Fruit fly (Drosophila melanogaster) whole organism, embryonic: ENCODE data around the gene Vsx1.
A peak's percentile ranks its signal among the peaks of the same experiment; 100 is the strongest.

Experiments
- Antp ChIP-seq: fragments of 200-800 bp; sonication (Bioruptor generic); optimal IDR thresholded peaks from 3 replicates; lab custom pipeline; 2016; ENCODE audit warnings: missing biosample characterization, missing genetic modification characterization
- CG10979 ChIP-seq: fragments of 200-800 bp; sonication (Bioruptor generic); optimal IDR thresholded peaks from 2 replicates; lab custom pipeline; 2018; ENCODE audit warnings: missing biosample characterization, mild to moderate bottlenecking, missing genetic modification characterization, moderate library complexity
- CG11093 ChIP-seq: fragments of 200-800 bp; sonication (Bioruptor generic); IDR thresholded peaks from 3 replicates; pipeline ENCODE4 v1.3.6; 2022; ENCODE audit warnings: missing biosample characterization, missing genetic modification characterization
- CG11247 ChIP-seq: fragments of 200-800 bp; sonication (Bioruptor generic); IDR thresholded peaks from 2 replicates; pipeline ENCODE4 v1.3.6; 2022; ENCODE audit warnings: missing biosample characterization, missing genetic modification characterization
- CG13775 ChIP-seq: fragments of 200-800 bp; sonication (Bioruptor generic); optimal IDR thresholded peaks from 3 replicates; lab custom pipeline; 2017; ENCODE audit warnings: missing biosample characterization, mild to moderate bottlenecking, missing genetic modification characterization
- CG15269 ChIP-seq: fragments of 200-800 bp; sonication (Bioruptor generic); optimal IDR thresholded peaks from 2 replicates; lab custom pipeline; 2018; ENCODE audit warnings: missing biosample characterization, mild to moderate bottlenecking, missing genetic modification characterization, moderate library complexity
- CG15601 ChIP-seq: fragments of 200-800 bp; sonication (Bioruptor generic); optimal IDR thresholded peaks from 3 replicates; lab custom pipeline; 2019; ENCODE audit warnings: missing biosample characterization, mild to moderate bottlenecking, missing genetic modification characterization, moderate library complexity
- CG1602 ChIP-seq: fragments of 200-800 bp; sonication (Bioruptor generic); optimal IDR thresholded peaks from 3 replicates; lab custom pipeline; 2016; ENCODE audit warnings: missing biosample characterization, missing genetic modification characterization
- CG17328 ChIP-seq: fragments of 200-800 bp; sonication (Bioruptor generic); IDR thresholded peaks from 2 replicates; pipeline ENCODE4 v1.3.6; 2022; ENCODE audit warnings: missing biosample characterization, missing genetic modification characterization
- CG2120 ChIP-seq: fragments of 200-800 bp; sonication (Bioruptor generic); optimal IDR thresholded peaks from 3 replicates; lab custom pipeline; 2016; ENCODE audit warnings: missing biosample characterization, missing genetic modification characterization
- CG2889 ChIP-seq: fragments of 200-800 bp; sonication (Bioruptor generic); IDR thresholded peaks from 3 replicates; pipeline ENCODE4 v1.3.6; 2022; ENCODE audit warnings: missing biosample characterization, missing genetic modification characterization
- CG31388 ChIP-seq: fragments of 200-800 bp; sonication (Bioruptor generic); optimal IDR thresholded peaks from 2 replicates; lab custom pipeline; 2016; ENCODE audit warnings: missing biosample characterization, missing genetic modification characterization
- CG33213 ChIP-seq: fragments of 200-800 bp; sonication (Bioruptor generic); optimal IDR thresholded peaks from 3 replicates; lab custom pipeline; 2016; ENCODE audit warnings: missing biosample characterization, missing genetic modification characterization
- CG3407 ChIP-seq: fragments of 200-800 bp; sonication (Bioruptor generic); optimal IDR thresholded peaks from 2 replicates; lab custom pipeline; 2018; ENCODE audit warnings: missing biosample characterization, mild to moderate bottlenecking, missing genetic modification characterization
- CG3726 ChIP-seq: fragments of 200-800 bp; sonication (Bioruptor generic); IDR thresholded peaks from 3 replicates; pipeline ENCODE4, ENCODE4 v1.3.6; 2022; ENCODE audit warnings: missing biosample characterization, missing genetic modification characterization
- CG3838 ChIP-seq: fragments of 200-800 bp; sonication (Bioruptor generic); optimal IDR thresholded peaks from 3 replicates; lab custom pipeline; 2016; ENCODE audit warnings: missing biosample characterization, missing genetic modification characterization
- CG4854 ChIP-seq: fragments of 200-800 bp; sonication (Bioruptor generic); optimal IDR thresholded peaks from 2 replicates; lab custom pipeline; 2016; ENCODE audit warnings: missing biosample characterization, missing genetic modification characterization, inconsistent platforms
- CG6791 ChIP-seq: fragments of 200-800 bp; sonication (Bioruptor generic); IDR thresholded peaks from 3 replicates; pipeline ENCODE4 v1.3.6; 2022; ENCODE audit warnings: missing biosample characterization, missing genetic modification characterization; ENCODE audit not compliant: partially characterized antibody
- CG6854 ChIP-seq: fragments of 200-800 bp; sonication (Bioruptor generic); optimal IDR thresholded peaks from 3 replicates; lab custom pipeline; 2017; ENCODE audit warnings: missing biosample characterization, mild to moderate bottlenecking, missing genetic modification characterization
- CG7372 ChIP-seq: fragments of 200-800 bp; sonication (Bioruptor generic); IDR thresholded peaks from 2 replicates; pipeline ENCODE4 v1.3.6; 2022; ENCODE audit warnings: missing biosample characterization, missing genetic modification characterization
- CG7928 ChIP-seq: fragments of 200-800 bp; sonication (Bioruptor generic); optimal IDR thresholded peaks from 2 replicates; lab custom pipeline; 2017; ENCODE audit warnings: missing biosample characterization, mild to moderate bottlenecking, missing genetic modification characterization
- Doc3 ChIP-seq: fragments of 200-800 bp; sonication (Bioruptor generic); IDR thresholded peaks from 3 replicates; pipeline ENCODE4 v1.3.6; 2022; ENCODE audit warnings: missing biosample characterization, missing genetic modification characterization; ENCODE audit not compliant: partially characterized antibody
- ERR ChIP-seq: fragments of 200-800 bp; sonication (Bioruptor generic); optimal IDR thresholded peaks from 2 replicates; lab custom pipeline; 2016; ENCODE audit warnings: missing biosample characterization, missing genetic modification characterization
- GATAe ChIP-seq: fragments of 200-800 bp; sonication (Bioruptor generic); conservative IDR thresholded peaks from 2 replicates; pipeline ENCODE4 v1.3.6; 2022; ENCODE audit warnings: missing biosample characterization, missing genetic modification characterization
- HLH54F ChIP-seq: fragments of 200-800 bp; sonication (Bioruptor generic); optimal IDR thresholded peaks from 3 replicates; lab custom pipeline; 2016; ENCODE audit warnings: missing biosample characterization, missing genetic modification characterization
- Hmr ChIP-seq: fragments of 200-800 bp; sonication (Bioruptor generic); optimal IDR thresholded peaks from 3 replicates; lab custom pipeline; 2017; ENCODE audit warnings: mild to moderate bottlenecking, missing biosample characterization, missing genetic modification reagents, missing genetic modification characterization
- Hr39 ChIP-seq: fragments of >200 bp; optimal IDR thresholded peaks from 2 replicates; lab custom pipeline; 2017
- NC2α ChIP-seq: fragments of 200-800 bp; sonication (Bioruptor generic); optimal IDR thresholded peaks from 2 replicates; lab custom pipeline; 2016; ENCODE audit warnings: missing biosample characterization, missing genetic modification characterization
- NC2β ChIP-seq: fragments of 200-800 bp; sonication (Bioruptor generic); optimal IDR thresholded peaks from 2 replicates; lab custom pipeline; 2016; ENCODE audit warnings: missing biosample characterization, missing genetic modification characterization
- NFAT ChIP-seq: fragments of 200-800 bp; sonication (Bioruptor generic); IDR thresholded peaks from 2 replicates; pipeline ENCODE4 v1.3.6; 2022; ENCODE audit warnings: missing biosample characterization, missing genetic modification characterization
- Vsx1 ChIP-seq: fragments of 200-800 bp; sonication (Bioruptor generic); optimal IDR thresholded peaks from 2 replicates; lab custom pipeline; 2017; ENCODE audit warnings: missing biosample characterization, mild to moderate bottlenecking, missing genetic modification characterization, missing genetic modification reagents
- bowl ChIP-seq: fragments of 200-800 bp; sonication (Bioruptor generic); IDR thresholded peaks from 2 replicates; pipeline ENCODE4 v1.3.6; 2022; ENCODE audit warnings: missing biosample characterization, missing genetic modification characterization
- dati ChIP-seq: fragments of 200-800 bp; sonication (Bioruptor generic); IDR thresholded peaks from 2 replicates; pipeline ENCODE4 v1.3.6; 2022; ENCODE audit warnings: missing biosample characterization, missing genetic modification characterization
- gcm2 ChIP-seq: fragments of 200-800 bp; sonication (Bioruptor generic); optimal IDR thresholded peaks from 2 replicates; lab custom pipeline; 2016; ENCODE audit warnings: missing biosample characterization, missing genetic modification characterization
- grau ChIP-seq: fragments of 200-800 bp; optimal IDR thresholded peaks from 3 replicates; lab custom pipeline; 2019; ENCODE audit warnings: missing biosample characterization, mild to moderate bottlenecking, missing genetic modification characterization, moderate library complexity
- gsb-n ChIP-seq: fragments of 200-800 bp; sonication (Bioruptor generic); optimal IDR thresholded peaks from 3 replicates; lab custom pipeline; 2018; ENCODE audit warnings: missing biosample characterization, mild to moderate bottlenecking, missing genetic modification characterization
- h ChIP-seq: fragments of >200 bp; optimal IDR thresholded peaks from 2 replicates; lab custom pipeline; 2017
- hb ChIP-seq: fragments of 200-800 bp; sonication (Bioruptor generic); IDR thresholded peaks from 3 replicates; pipeline ENCODE4 v1.3.6; 2022; ENCODE audit warnings: missing biosample characterization, missing genetic modification characterization; ENCODE audit not compliant: partially characterized antibody
- inv ChIP-seq: fragments of 200-800 bp; sonication (Bioruptor generic); IDR thresholded peaks from 2 replicates; pipeline ENCODE4 v1.3.6; 2022; ENCODE audit warnings: missing biosample characterization, missing genetic modification characterization; ENCODE audit not compliant: partially characterized antibody
- kah ChIP-seq: fragments of 200-800 bp; sonication (Bioruptor generic); optimal IDR thresholded peaks from 2 replicates; lab custom pipeline; 2018; ENCODE audit warnings: missing biosample characterization, mild to moderate bottlenecking, missing genetic modification characterization
- lmd ChIP-seq: fragments of 200-800 bp; sonication (Bioruptor generic); IDR thresholded peaks from 2 replicates; pipeline ENCODE4 v1.3.6; 2022; ENCODE audit warnings: missing biosample characterization, missing genetic modification characterization
- org-1 ChIP-seq: fragments of 200-800 bp; sonication (Bioruptor generic); optimal IDR thresholded peaks from 2 replicates; lab custom pipeline; 2017; ENCODE audit warnings: missing biosample characterization, missing genetic modification characterization
- peb ChIP-seq: fragments of 200-800 bp; sonication (Bioruptor generic); IDR thresholded peaks from 2 replicates; pipeline ENCODE4 v1.3.6; 2022; ENCODE audit warnings: missing biosample characterization, missing genetic modification characterization
- psq ChIP-seq: fragments of 200-800 bp; sonication (Bioruptor generic); optimal IDR thresholded peaks from 2 replicates; lab custom pipeline; 2017; ENCODE audit warnings: missing biosample characterization, missing genetic modification characterization
- repo ChIP-seq: fragments of 200-800 bp; sonication (Bioruptor generic); optimal IDR thresholded peaks from 2 replicates; lab custom pipeline; 2016; ENCODE audit warnings: missing biosample characterization, missing genetic modification characterization
- sim ChIP-seq: fragments of 200-800 bp; sonication (Bioruptor generic); IDR thresholded peaks from 2 replicates; pipeline ENCODE4 v1.3.6; 2022; ENCODE audit warnings: missing biosample characterization, missing genetic modification characterization
- sob ChIP-seq: fragments of 200-800 bp; sonication (Bioruptor generic); IDR thresholded peaks from 2 replicates; pipeline ENCODE4 v1.3.6; 2022; ENCODE audit warnings: missing biosample characterization, missing genetic modification characterization
- sr ChIP-seq: fragments of 200-800 bp; sonication (Bioruptor generic); IDR thresholded peaks from 3 replicates; pipeline ENCODE4 v1.3.6; 2022; ENCODE audit warnings: missing biosample characterization, missing genetic modification characterization
- tio ChIP-seq: fragments of 200-800 bp; sonication (Bioruptor generic); optimal IDR thresholded peaks from 2 replicates; lab custom pipeline; 2017; ENCODE audit warnings: missing biosample characterization, missing genetic modification characterization, inconsistent platforms
- tll ChIP-seq, 2 experiments: fragments of 200-800 bp in 1 of 2; fragments of >200 bp in 1 of 2; sonication (Bioruptor generic) in 1 of 2; optimal IDR thresholded peaks; 2 replicates each; lab custom pipeline; 2017 to 2019; ENCODE audit warnings: missing biosample characterization in 2 of 2, missing genetic modification characterization in 2 of 2, mild to moderate bottlenecking in 1 of 2, moderate library complexity in 1 of 2
- unc-4 ChIP-seq: fragments of 200-800 bp; sonication (Bioruptor generic); IDR thresholded peaks from 2 replicates; pipeline ENCODE4 v1.3.6; 2022; ENCODE audit warnings: missing biosample characterization, missing genetic modification characterization; ENCODE audit not compliant: partially characterized antibody
- unpg ChIP-seq: fragments of 200-800 bp; sonication (Bioruptor generic); optimal IDR thresholded peaks from 3 replicates; lab custom pipeline; 2018; ENCODE audit warnings: missing biosample characterization, mild to moderate bottlenecking, missing genetic modification characterization, moderate library complexity

Vsx1 gene

DNA sequence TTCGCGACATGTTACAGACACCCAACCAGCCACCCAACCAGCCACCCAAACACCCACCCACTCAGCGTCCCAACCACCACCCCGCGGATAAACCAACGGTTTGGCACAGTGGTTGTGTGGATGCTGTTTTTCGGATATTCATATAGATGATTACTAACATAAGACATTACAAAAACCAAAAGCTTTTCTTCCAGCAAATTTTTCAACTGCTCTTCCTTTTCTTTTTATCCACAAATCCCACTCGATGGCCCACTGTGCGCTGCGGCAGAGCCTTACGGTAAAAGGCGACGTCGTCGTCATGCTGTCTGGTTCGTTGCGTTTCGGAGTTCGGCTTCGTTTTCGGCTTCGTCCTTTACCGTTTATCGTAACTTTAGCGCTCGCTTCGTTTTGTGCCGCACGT lies 44.5 kb downstream of the Vsx1 start (continued):
- TF ChIP-seq Hmr (GFP tag; lab: Kevin White, UChicago), result peak; percentile 58
- TF ChIP-seq GATAe (GFP tag; lab: Robert Waterston, UW), result no peak
- peak; percentile 50 for TF ChIP-seq repo (GFP tag; lab: Kevin White, UChicago)
- TF ChIP-seq psq, result peak; percentile 31
- no peak for TF ChIP-seq Doc3 (GFP tag; lab: Robert Waterston, UW)
- peak; percentile 61 for TF ChIP-seq CG11247 (GFP tag; lab: Robert Waterston, UW)
- TF ChIP-seq CG6854 (GFP tag; lab: Kevin White, UChicago), result peak; percentile 61
- no peak for TF ChIP-seq CG4854 (GFP tag; lab: Kevin White, UChicago)
- peak; percentile 70 for TF ChIP-seq Antp (GFP tag; lab: Kevin White, UChicago)
- peak; percentile 48; the same call in 1 of the 3 replicates for TF ChIP-seq CG2889
- TF ChIP-seq unpg (GFP tag; lab: Kevin White, UChicago), result peak; percentile 68
- TF ChIP-seq grau (tag; lab: Kevin White, UChicago), result peak; percentile 54
- TF ChIP-seq kah (GFP tag; lab: Kevin White, UChicago), result no peak
- no peak for TF ChIP-seq CG31388 (GFP tag; lab: Kevin White, UChicago)
- peak; percentile 8 for TF ChIP-seq gcm2 (GFP tag; lab: Kevin White, UChicago)
- no peak for TF ChIP-seq bowl
- peak; percentile 49; the same call in 1 of the 2 replicates for TF ChIP-seq peb
- TF ChIP-seq tll (GFP tag; optimal IDR thresholded peaks at IDR 0.05; lab: Kevin White, UChicago), result no peak
- TF ChIP-seq Vsx1 (GFP tag; lab: Kevin White, UChicago), result no peak
- TF ChIP-seq CG11093 (GFP tag; lab: Robert Waterston, UW), result no peak; the same call in 2 of the 3 replicates
- peak; percentile 63 for TF ChIP-seq dati (GFP tag; lab: Robert Waterston, UW)
- no peak for TF ChIP-seq inv
- TF ChIP-seq sim, result no peak
- TF ChIP-seq CG7372 (GFP tag; lab: Robert Waterston, UW), result peak; percentile 52; the same call in 1 of the 2 replicates
- TF ChIP-seq lmd, result peak; percentile 67
- no peak for TF ChIP-seq gsb-n (tag; lab: Kevin White, UChicago)
- no peak for TF ChIP-seq CG15601
- TF ChIP-seq CG3838 (GFP tag; lab: Kevin White, UChicago), result no peak
- peak; percentile 47 for TF ChIP-seq ERR
- no peak for TF ChIP-seq CG3407 (GFP tag; lab: Kevin White, UChicago)
- 0 out of 2 replicates have a peak, but pooled peaks have one; percentile 19 for TF ChIP-seq NFAT (GFP tag; lab: Robert Waterston, UW)
- TF ChIP-seq sob (GFP tag; lab: Robert Waterston, UW), result peak; percentile 59; the same call in 1 of the 2 replicates
- TF ChIP-seq NC2α (GFP tag; lab: Kevin White, UChicago), result no peak
- peak; percentile 13 for TF ChIP-seq tio
- no peak for TF ChIP-seq Hr39
- peak; percentile 22 for TF ChIP-seq NC2β
- TF ChIP-seq CG1602 (GFP tag; lab: Kevin White, UChicago), result peak; percentile 30
- TF ChIP-seq CG6791 (GFP tag; lab: Robert Waterston, UW), result no peak
- TF ChIP-seq sr (GFP tag; lab: Robert Waterston, UW), result no peak
- TF ChIP-seq CG3726 (GFP tag; lab: Robert Waterston, UW), result 0 out of 3 replicates have a peak, but pooled peaks have one; percentile 21
- TF ChIP-seq CG2120, result peak; percentile 68
- TF ChIP-seq h (lab: Kevin White, UChicago), result no peak
- peak; percentile 58 for TF ChIP-seq CG15269 (tag; lab: Kevin White, UChicago)
- no peak for TF ChIP-seq CG13775 (GFP tag; lab: Kevin White, UChicago)
- peak; percentile 50 for TF ChIP-seq org-1
- peak; percentile 47 for TF ChIP-seq CG10979 (tag; lab: Kevin White, UChicago)
- TF ChIP-seq CG33213 (GFP tag; lab: Kevin White, UChicago), result no peak
- TF ChIP-seq HLH54F (GFP tag; lab: Kevin White, UChicago), result peak; percentile 23
- TF ChIP-seq unc-4 (GFP tag; lab: Robert Waterston, UW), result no peak
- peak; percentile 88 for TF ChIP-seq CG17328 (GFP tag; lab: Robert Waterston, UW)
- TF ChIP-seq hb (GFP tag; lab: Robert Waterston, UW), result no peak
- TF ChIP-seq CG7928, result no peak
